Worm (Caenorhabditis elegans) whole organism, mixed stage, embryonic: Measurements from ENCODE around the gene C23G10.5.

Experiments used
- elt-1 ChIP-seq: sonication (generic microtip); optimal IDR thresholded peaks from 2 replicates; lab custom pipeline; 2017; ENCODE audit warnings: missing genetic modification characterization, mild to moderate bottlenecking, missing compliant biosample characterization, antibody characterized with exemption, moderate library complexity, borderline replicate concordance; ENCODE audit not compliant: insufficient read depth
- lin-32 ChIP-seq: fragments of 200-800 bp; sonication (Bioruptor generic); optimal IDR thresholded peaks from 2 replicates; lab custom pipeline; 2018; ENCODE audit warnings: mild to moderate bottlenecking, missing genetic modification characterization, missing compliant biosample characterization
- nhr-28 ChIP-seq: fragments of 150-350 bp; optimal IDR thresholded peaks from 2 replicates; lab custom pipeline; 2014; ENCODE audit warnings: missing biosample characterization, missing genetic modification characterization
- ztf-11 ChIP-seq: fragments of 150-350 bp; optimal IDR thresholded peaks from 2 replicates; lab custom pipeline; 2014; ENCODE audit warnings: missing biosample characterization, missing genetic modification characterization

- TF ChIP-seq elt-1 (tag; lab: Kevin White, UChicago) (no peak), ztf-11 (no peak), lin-32 (no peak), nhr-28 (no peak)
These were observed 35.1 kb upstream of the C23G10.5 start for ce11 chrIII:6155787-6156186.
